Worm (Caenorhabditis elegans) whole organism, L1 larva: ENCODE measurements around the gene math-33.

Experiments used
- ama-1 ChIP-seq: fragments of 150-350 bp; optimal IDR thresholded peaks from 2 replicates; lab custom pipeline; 2014
- blmp-1 ChIP-seq: fragments of 150-350 bp; optimal IDR thresholded peaks from 2 replicates; lab custom pipeline; 2014; ENCODE audit warnings: missing biosample characterization, missing genetic modification characterization
- dpl-1 ChIP-seq, 3 experiments: fragments of 150-350 bp in 2 of 3; sonication (generic microtip) in 1 of 3; optimal IDR thresholded peaks; 2 replicates each; lab custom pipeline; 2014 to 2017; ENCODE audit warnings: missing biosample characterization in 3 of 3, missing genetic modification characterization in 3 of 3, missing genetic modification reagents in 3 of 3
- mdl-1 ChIP-seq, 2 experiments: fragments of 150-350 bp; optimal IDR thresholded peaks; 2 replicates each; lab custom pipeline; 2014 to 2017; ENCODE audit warnings: missing biosample characterization in 2 of 2, missing genetic modification characterization in 2 of 2, inconsistent platforms in 1 of 2
- mef-2 ChIP-seq: fragments of 150-350 bp; optimal IDR thresholded peaks from 2 replicates; lab custom pipeline; 2014; ENCODE audit warnings: missing biosample characterization, missing genetic modification characterization
- nhr-11 ChIP-seq: fragments of 150-350 bp; optimal IDR thresholded peaks from 2 replicates; lab custom pipeline; 2014; ENCODE audit warnings: missing biosample characterization, missing genetic modification characterization
- nhr-77 ChIP-seq: fragments of 150-350 bp; optimal IDR thresholded peaks from 2 replicates; lab custom pipeline; 2014; ENCODE audit warnings: missing biosample characterization, missing genetic modification characterization
- snpc-4 ChIP-seq: fragments of 150-350 bp; optimal IDR thresholded peaks from 2 replicates; lab custom pipeline; 2014; ENCODE audit warnings: missing biosample characterization, missing genetic modification characterization
- sptf-1 ChIP-seq: fragments of 150-350 bp; optimal IDR thresholded peaks from 2 replicates; lab custom pipeline; 2014; ENCODE audit warnings: missing biosample characterization, missing genetic modification characterization
- tlp-1 ChIP-seq: fragments of 150-350 bp; optimal IDR thresholded peaks from 2 replicates; lab custom pipeline; 2014; ENCODE audit warnings: missing biosample characterization, missing genetic modification characterization
- unc-62 ChIP-seq: fragments of 150-350 bp; optimal IDR thresholded peaks from 2 replicates; lab custom pipeline; 2014; ENCODE audit warnings: missing biosample characterization, missing genetic modification reagents, missing genetic modification characterization
- ztf-11 ChIP-seq, 2 experiments: sonication (generic microtip); optimal IDR thresholded peaks; 2 replicates each; lab custom pipeline; 2016 to 2017; ENCODE audit warnings: missing genetic modification characterization in 2 of 2, missing biosample characterization in 1 of 2, missing compliant biosample characterization in 1 of 2

DNA sequence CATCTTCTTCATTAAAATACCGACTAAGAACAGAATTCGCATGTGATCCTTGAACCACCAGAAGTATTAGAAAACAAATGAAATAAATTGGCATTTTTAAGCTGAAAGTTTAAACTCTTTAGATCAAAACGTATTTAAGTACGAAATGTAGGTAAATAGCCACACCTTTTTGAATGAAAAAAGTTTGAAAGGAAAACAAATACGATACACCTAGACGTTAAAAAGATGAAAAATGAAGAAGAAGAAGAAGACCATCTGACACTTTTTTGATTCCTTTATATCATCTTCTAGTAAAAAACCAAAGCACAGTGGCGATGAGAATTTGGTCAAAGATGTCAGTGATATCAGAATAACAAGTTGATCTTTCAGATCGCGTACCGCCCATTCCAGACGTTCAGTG, 17.8 kb upstream of the math-33 start, which contains the start of gene Y42A5A.3:
- no peak for TF ChIP-seq snpc-4 (tag; lab: Kevin White, UChicago)
- TF ChIP-seq unc-62 (GFP tag; lab: Kevin White, UChicago), result no peak
- no peak for TF ChIP-seq mdl-1 (tag; optimal IDR thresholded peaks at IDR 0.05; lab: Kevin White, UChicago)
- no peak for TF ChIP-seq dpl-1 (GFP tag; optimal IDR thresholded peaks at IDR 0.05; lab: Kevin White, UChicago)
- no peak for TF ChIP-seq sptf-1 (tag; lab: Kevin White, UChicago)
- TF ChIP-seq nhr-77 (tag; lab: Kevin White, UChicago), result no peak
- TF ChIP-seq blmp-1, result peak; percentile 5
- no peak for TF ChIP-seq ama-1 (lab: Kevin White, UChicago)
- no peak for TF ChIP-seq nhr-11 (tag; lab: Kevin White, UChicago)
- no peak for TF ChIP-seq tlp-1 (tag; lab: Kevin White, UChicago)
- no peak for TF ChIP-seq mef-2
- TF ChIP-seq ztf-11 (tag; optimal IDR thresholded peaks at IDR 0.05; lab: Kevin White, UChicago), result no peak
